Worm (Caenorhabditis elegans) whole organism, L4/young adult: ENCODE results near the gene C40H5.2.

ENCODE experiments used
- W03F9.2 ChIP-seq: fragments of 150-350 bp; optimal IDR thresholded peaks from 2 replicates; lab custom pipeline; 2014; ENCODE audit warnings: missing biosample characterization, missing genetic modification characterization
- dao-5 ChIP-seq: sonication (generic microtip); optimal IDR thresholded peaks from 2 replicates; lab custom pipeline; 2016; ENCODE audit warnings: missing genotype, missing genetic modification characterization, moderate library complexity, missing compliant biosample characterization
- him-1 ChIP-seq: sonication (generic microtip); optimal IDR thresholded peaks from 2 replicates; lab custom pipeline; 2016; ENCODE audit warnings: missing genotype, missing genetic modification reagents, missing genetic modification characterization, missing compliant biosample characterization

DNA sequence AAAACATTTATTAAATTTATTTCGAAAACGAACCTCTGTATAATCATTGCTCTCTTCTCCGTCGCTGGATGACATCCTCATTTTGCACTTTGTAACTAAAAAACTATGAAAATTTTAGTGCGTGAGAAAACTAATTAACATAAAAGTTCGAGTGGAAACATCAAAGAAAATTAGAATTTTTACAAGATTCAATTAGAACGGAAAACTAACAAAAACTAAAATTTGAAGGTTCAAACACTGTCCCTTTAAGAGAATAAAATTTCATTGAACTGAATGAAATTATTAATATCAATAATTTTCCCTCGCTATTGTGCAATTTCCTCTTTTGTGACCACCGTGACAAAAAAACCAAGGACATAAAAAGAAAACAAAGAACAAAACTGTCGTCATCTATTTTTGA is 8.8 kb upstream of the C40H5.2 start, which contains the start of gene D1053.3:
- no peak for TF ChIP-seq W03F9.2 (tag; lab: Kevin White, UChicago)
- no peak for TF ChIP-seq him-1 (tag; lab: Kevin White, UChicago)
- no peak for TF ChIP-seq dao-5 (tag; lab: Kevin White, UChicago)
